Worm (Caenorhabditis elegans) whole organism, L3 larva: ENCODE data around the gene gst-16.

Source experiments
- ama-1 ChIP-seq: fragments of 150-350 bp; optimal IDR thresholded peaks from 2 replicates; lab custom pipeline; 2018
- ceh-16 ChIP-seq: sonication (generic microtip); optimal IDR thresholded peaks from 2 replicates; lab custom pipeline; 2017; ENCODE audit warnings: missing biosample characterization, missing genetic modification characterization
- elt-2 ChIP-seq: sonication (generic microtip); optimal IDR thresholded peaks from 2 replicates; lab custom pipeline; 2016; ENCODE audit warnings: missing genetic modification reagents, mild to moderate bottlenecking, missing genetic modification characterization, missing compliant biosample characterization
- mdl-1 ChIP-seq: fragments of 150-350 bp; optimal IDR thresholded peaks from 2 replicates; lab custom pipeline; 2014; ENCODE audit warnings: missing biosample characterization, missing genetic modification characterization
- nhr-76 ChIP-seq: fragments of 150-350 bp; sonication (generic microtip); optimal IDR thresholded peaks from 5 replicates; lab custom pipeline; 2014; ENCODE audit warnings: missing biosample characterization, missing genetic modification characterization
- unc-39 ChIP-seq: sonication (generic microtip); optimal IDR thresholded peaks from 4 replicates; lab custom pipeline; 2017; ENCODE audit warnings: missing biosample characterization, missing genetic modification characterization
- unc-62 ChIP-seq: fragments of 150-350 bp; sonication (generic microtip); optimal IDR thresholded peaks from 4 replicates; lab custom pipeline; 2014; ENCODE audit warnings: missing biosample characterization, missing genetic modification reagents, missing genetic modification characterization

ce11 chrII:13574395-13574794 lies 49.8 kb downstream of the gst-16 start:
- TF ChIP-seq ama-1 (no peak), nhr-76 (tag; lab: Kevin White, UChicago) (no peak), mdl-1 (tag; lab: Kevin White, UChicago) (no peak), elt-2 (tag; lab: Kevin White, UChicago) (no peak), ceh-16 (tag; lab: Kevin White, UChicago) (no peak), unc-62 (GFP tag; lab: Kevin White, UChicago) (no peak), unc-39 (no peak)
